Worm (Caenorhabditis elegans) whole organism, early embryonic: ENCODE results near the gene C18A11.3.

Source experiments
- flt-1 ChIP-seq: fragments of 200-800 bp; sonication (Bioruptor generic); IDR thresholded peaks from 2 replicates; pipeline ENCODE4 v1.3.6; 2022; ENCODE audit warnings: missing genetic modification characterization, missing compliant biosample characterization
- hmg-4 ChIP-seq: fragments of 200-800 bp; sonication (Bioruptor generic); optimal IDR thresholded peaks from 2 replicates; lab custom pipeline; 2018; ENCODE audit warnings: mild to moderate bottlenecking, missing genetic modification characterization, missing compliant biosample characterization

ce11 chrX:8078374-8078773 lies 17.5 kb downstream of the C18A11.3 start:
- TF ChIP-seq hmg-4, result no peak
- no peak for TF ChIP-seq flt-1 (GFP tag; lab: Robert Waterston, UW)
